Worm (Caenorhabditis elegans): ENCODE data around the gene sre-46.

- TF ChIP-seq ama-1 (optimal IDR thresholded peaks at IDR 0.05), result no peak
- no peak for TF ChIP-seq ceh-36 (tag; optimal IDR thresholded peaks at IDR 0.05)
- TF ChIP-seq aly-1 (tag; optimal IDR thresholded peaks at IDR 0.05), result no peak
- no peak for TF ChIP-seq flt-1 (GFP tag; IDR thresholded peaks at IDR 0.05)
- no peak for TF ChIP-seq scrt-1 (GFP tag; IDR thresholded peaks at IDR 0.05)
- no peak for TF ChIP-seq B0310.2 (tag; optimal IDR thresholded peaks at IDR 0.05)
- no peak for TF ChIP-seq tbx-37 (GFP tag; conservative IDR thresholded peaks at IDR 0.05)
- TF ChIP-seq F13C5.2 (tag; optimal IDR thresholded peaks at IDR 0.05), result no peak
- TF ChIP-seq ceh-13 (GFP tag; optimal IDR thresholded peaks at IDR 0.05), result no peak
- no peak for TF ChIP-seq tra-4 (tag; optimal IDR thresholded peaks at IDR 0.05)
- TF ChIP-seq ets-7 (tag; optimal IDR thresholded peaks at IDR 0.05), result no peak
Observed at ce11 chrII:13736906-13737305, 15.8 kb upstream of the sre-46 start.
